Fruit fly (Drosophila melanogaster): ENCODE data around the gene CG13458.

Gene CG13458

dm6 chr3L:15161549-15161948, 48.2 kb downstream of the CG13458 start, which contains the start of gene CG6878:
TSS of gene CG6878 (plus strand) at chr3L:15161817.
- TF ChIP-seq foxo (GFP tag; optimal IDR thresholded peaks at IDR 0.05) (no peak), sv (GFP tag; optimal IDR thresholded peaks at IDR 0.05) (no peak), Rel (GFP tag; optimal IDR thresholded peaks at IDR 0.05) (no peak), Rel (tag; optimal IDR thresholded peaks at IDR 0.05) (peak; percentile 9), tai (GFP tag; optimal IDR thresholded peaks at IDR 0.05) (no peak), ey (GFP tag; optimal IDR thresholded peaks at IDR 0.05) (no peak), sage (GFP tag; optimal IDR thresholded peaks at IDR 0.05) (no peak), Mio (GFP tag; optimal IDR thresholded peaks at IDR 0.05) (no peak), CG9705 (GFP tag; optimal IDR thresholded peaks at IDR 0.05) (peak; percentile 10), lola (GFP tag; optimal IDR thresholded peaks at IDR 0.05) (no peak), CrebA (GFP tag; optimal IDR thresholded peaks at IDR 0.05; ENCODE audit: borderline replicate concordance) (no peak), psq (GFP tag; optimal IDR thresholded peaks at IDR 0.05) (no peak), Sp1 (GFP tag; optimal IDR thresholded peaks at IDR 0.05) (no peak), pan (optimal IDR thresholded peaks at IDR 0.05) (no peak), N (GFP tag; optimal IDR thresholded peaks at IDR 0.05) (peak; percentile 51), Hr83 (GFP tag; optimal IDR thresholded peaks at IDR 0.05; ENCODE audit: poor library complexity, severe bottlenecking) (peak; percentile 34), Abd-B (GFP tag; optimal IDR thresholded peaks at IDR 0.05) (no peak), GATAd (GFP tag; optimal IDR thresholded peaks at IDR 0.05) (no peak), dsf (GFP tag; optimal IDR thresholded peaks at IDR 0.05; ENCODE audit: borderline replicate concordance) (no peak), Myc (optimal IDR thresholded peaks at IDR 0.05) (peak; percentile 47)

- no peak for TF ChIP-seq dl (GFP tag; optimal IDR thresholded peaks at IDR 0.05; ENCODE audit: insufficient read depth in 1 of 2, partially characterized antibody in 2 of 2)
- no peak for TF ChIP-seq Sp1 (GFP tag; optimal IDR thresholded peaks at IDR 0.05)
- no peak for TF ChIP-seq CG9705 (GFP tag; optimal IDR thresholded peaks at IDR 0.05)
- no peak for TF ChIP-seq sage (GFP tag; optimal IDR thresholded peaks at IDR 0.05)
- TF ChIP-seq Hnf4 (GFP tag; optimal IDR thresholded peaks at IDR 0.05), result no peak
- TF ChIP-seq Jra (GFP tag; optimal IDR thresholded peaks at IDR 0.05), result no peak
- no peak for TF ChIP-seq Dfd (GFP tag; optimal IDR thresholded peaks at IDR 0.05)
- no peak for TF ChIP-seq pan (optimal IDR thresholded peaks at IDR 0.05)
- no peak for TF ChIP-seq HLH106 (tag; optimal IDR thresholded peaks at IDR 0.05)
Observed at dm6 chr3L:15162005-15162404, 48.6 kb downstream of the CG13458 start.

- no peak for TF ChIP-seq rgr (GFP tag; optimal IDR thresholded peaks at IDR 0.05)
- TF ChIP-seq HLH106 (tag; optimal IDR thresholded peaks at IDR 0.05), result no peak
- TF ChIP-seq psq (GFP tag; optimal IDR thresholded peaks at IDR 0.05), result no peak
- TF ChIP-seq dsf (GFP tag; optimal IDR thresholded peaks at IDR 0.05; ENCODE audit: borderline replicate concordance), result no peak
- no peak for TF ChIP-seq Jra (GFP tag; optimal IDR thresholded peaks at IDR 0.05)
- no peak for TF ChIP-seq jim (GFP tag; optimal IDR thresholded peaks at IDR 0.05)
- TF ChIP-seq brk (GFP tag; optimal IDR thresholded peaks at IDR 0.05), result no peak
- TF ChIP-seq N (GFP tag; optimal IDR thresholded peaks at IDR 0.05), result no peak
- no peak for TF ChIP-seq dmrt93B (GFP tag; optimal IDR thresholded peaks at IDR 0.05)
- no peak for TF ChIP-seq ey (GFP tag; optimal IDR thresholded peaks at IDR 0.05)
- TF ChIP-seq Hr83 (GFP tag; optimal IDR thresholded peaks at IDR 0.05; ENCODE audit: poor library complexity, severe bottlenecking), result no peak
Observed at dm6 chr3L:15162988-15163387, 49.6 kb downstream of the CG13458 start.

- TF ChIP-seq Hnf4 (GFP tag; optimal IDR thresholded peaks at IDR 0.05) (no peak), Dif (GFP tag; optimal IDR thresholded peaks at IDR 0.05; ENCODE audit: partially characterized antibody) (no peak), psq (GFP tag; optimal IDR thresholded peaks at IDR 0.05) (no peak), lola (GFP tag; optimal IDR thresholded peaks at IDR 0.05) (no peak), Mio (GFP tag; optimal IDR thresholded peaks at IDR 0.05) (no peak), Rel (GFP tag; optimal IDR thresholded peaks at IDR 0.05) (no peak), Rel (tag; optimal IDR thresholded peaks at IDR 0.05) (no peak), pan (optimal IDR thresholded peaks at IDR 0.05) (no peak), sage (GFP tag; optimal IDR thresholded peaks at IDR 0.05) (no peak), foxo (GFP tag; optimal IDR thresholded peaks at IDR 0.05) (no peak), GATAd (GFP tag; optimal IDR thresholded peaks at IDR 0.05) (no peak), Myc (optimal IDR thresholded peaks at IDR 0.05) (no peak), sv (GFP tag; optimal IDR thresholded peaks at IDR 0.05) (no peak), jim (GFP tag; optimal IDR thresholded peaks at IDR 0.05) (no peak)
Observed at dm6 chr3L:15163414-15163813, 50.1 kb downstream of the CG13458 start, which contains the start of gene CG7011. TSS of gene CG7011 (minus strand) at chr3L:15163628.

Data from whole organism, wandering third instar larva.